Fruit fly (Drosophila melanogaster) whole organism, prepupa: ENCODE measurements around the gene alpha-Man-Ia.

Experiments
- CG16779 ChIP-seq: fragments of 200-800 bp; sonication (Bioruptor generic); optimal IDR thresholded peaks from 3 replicates; lab custom pipeline; 2017; ENCODE audit warnings: missing biosample characterization, mild to moderate bottlenecking, missing genetic modification characterization
- CG8632 ChIP-seq: fragments of 200-800 bp; sonication (Bioruptor generic); optimal IDR thresholded peaks from 3 replicates; lab custom pipeline; 2016; ENCODE audit warnings: missing biosample characterization, missing genetic modification characterization
- Hr39 ChIP-seq: fragments of 200-800 bp; sonication (Bioruptor generic); optimal IDR thresholded peaks from 2 replicates; lab custom pipeline; 2016; ENCODE audit warnings: missing biosample characterization, missing genetic modification characterization

DNA sequence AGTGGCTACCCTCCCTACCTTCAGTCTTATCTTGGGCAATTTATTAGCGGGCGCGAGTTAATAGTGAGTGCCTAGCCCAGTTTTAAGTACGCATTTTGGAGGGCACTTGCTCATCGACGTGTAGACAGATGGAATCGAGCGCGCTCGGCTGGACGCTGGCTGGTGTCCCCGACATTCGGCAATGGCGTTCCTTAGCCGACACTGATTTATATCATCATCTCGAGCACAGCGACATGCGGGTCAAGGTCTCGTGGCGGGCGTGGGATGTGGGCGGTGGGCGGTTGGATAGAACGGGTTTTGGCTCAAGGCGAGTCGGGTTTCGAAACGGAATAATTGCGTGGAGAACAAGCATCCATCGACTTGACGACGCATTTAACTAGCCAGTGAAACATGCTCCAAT lies 43.6 kb upstream of the alpha-Man-Ia start:
- TF ChIP-seq Hr39 (GFP tag; lab: Kevin White, UChicago) = no peak
- no peak for TF ChIP-seq CG16779 (tag; lab: Kevin White, UChicago)
- no peak for TF ChIP-seq CG8632 (GFP tag; lab: Kevin White, UChicago)
